Worm (Caenorhabditis elegans): ENCODE data around the gene F49C5.11.

Gene F49C5.11

ce11 chrII:12514620-12515019, 41.1 kb upstream of the F49C5.11 start, which contains the start of gene srh-69:
Gene srh-69, minus strand, starts transcription at chrII:12514720.
- no peak for TF ChIP-seq nhr-237 (tag; optimal IDR thresholded peaks at IDR 0.05)
- no peak for TF ChIP-seq blmp-1 (tag; optimal IDR thresholded peaks at IDR 0.05)
- no peak for TF ChIP-seq ceh-83 (GFP tag; optimal IDR thresholded peaks at IDR 0.05)

DNA sequence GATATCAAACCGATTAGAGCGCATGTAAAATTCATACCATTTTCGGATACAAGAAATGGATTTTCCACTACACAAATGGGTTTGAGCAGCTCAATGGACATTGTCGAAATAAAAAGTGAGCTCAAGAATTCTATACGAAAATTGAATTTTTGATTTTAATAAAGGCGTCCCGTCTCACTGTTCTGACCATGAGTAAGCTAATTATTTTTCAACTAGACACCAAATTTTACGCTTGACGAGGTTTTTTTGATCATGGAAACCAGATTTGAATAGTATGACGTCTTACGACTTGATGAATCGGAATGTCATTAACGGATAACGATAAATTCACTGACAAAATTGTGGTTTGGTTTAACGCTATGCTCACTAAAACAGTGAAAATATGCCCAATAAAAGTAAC, 39.4 kb upstream of the F49C5.11 start, which contains the start of gene srh-61:
TSS of gene srh-61 (minus strand) at position 101 of the 400 bp plus-strand sequence.
- TF ChIP-seq snpc-4 (tag; optimal IDR thresholded peaks at IDR 0.05) (no peak), ceh-43 (GFP tag; optimal IDR thresholded peaks at IDR 0.05) (no peak), sptf-1 (tag; optimal IDR thresholded peaks at IDR 0.05) (no peak), flh-1 (GFP tag; optimal IDR thresholded peaks at IDR 0.05) (no peak), ham-2 (GFP tag; optimal IDR thresholded peaks at IDR 0.05) (no peak), sem-2 (GFP tag; optimal IDR thresholded peaks at IDR 0.05) (no peak), M03D4.4 (tag; optimal IDR thresholded peaks at IDR 0.05) (no peak), mab-5 (tag; optimal IDR thresholded peaks at IDR 0.05) (no peak), mls-2 (tag; optimal IDR thresholded peaks at IDR 0.05) (no peak), nhr-28 (tag; optimal IDR thresholded peaks at IDR 0.05) (no peak), blmp-1 (tag; optimal IDR thresholded peaks at IDR 0.05) (no peak), hlh-1 (tag; optimal IDR thresholded peaks at IDR 0.05) (no peak), mep-1 (tag; optimal IDR thresholded peaks at IDR 0.05) (no peak), ceh-83 (GFP tag; optimal IDR thresholded peaks at IDR 0.05) (no peak), ztf-11 (tag; optimal IDR thresholded peaks at IDR 0.05) (no peak), tbx-8 (GFP tag; optimal IDR thresholded peaks at IDR 0.05) (no peak), ces-1 (GFP tag; optimal IDR thresholded peaks at IDR 0.05) (no peak), unc-39 (tag; optimal IDR thresholded peaks at IDR 0.05) (no peak), lin-32 (GFP tag; optimal IDR thresholded peaks at IDR 0.05) (no peak), pha-4 (tag; optimal IDR thresholded peaks at IDR 0.05) (no peak)

DNA sequence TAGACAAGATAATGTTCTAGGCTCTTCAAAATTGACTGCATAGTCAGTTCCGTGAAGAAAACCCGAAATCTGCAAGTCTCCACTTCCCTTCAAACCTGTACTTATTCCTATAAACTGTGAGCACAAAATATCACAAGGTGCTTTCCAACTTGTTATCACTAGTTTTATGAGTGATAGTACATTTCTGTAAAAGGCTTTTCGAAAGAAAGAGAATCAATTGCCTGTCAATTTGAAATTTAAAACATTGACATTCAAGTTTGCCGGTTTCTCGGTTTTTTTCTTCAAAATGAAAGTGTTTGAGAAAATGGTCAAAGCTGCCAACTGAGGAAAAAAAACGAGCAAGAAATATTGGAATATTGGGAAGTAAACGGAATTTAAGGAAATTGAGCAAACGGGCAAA, 37.7 kb upstream of the F49C5.11 start:
- TF ChIP-seq unc-39 (tag; optimal IDR thresholded peaks at IDR 0.05) (no peak), lsy-2 (tag; optimal IDR thresholded peaks at IDR 0.05) (no peak), tbx-8 (GFP tag; optimal IDR thresholded peaks at IDR 0.05) (no peak), sem-2 (GFP tag; optimal IDR thresholded peaks at IDR 0.05) (no peak), blmp-1 (tag; optimal IDR thresholded peaks at IDR 0.05) (no peak), M03D4.4 (tag; optimal IDR thresholded peaks at IDR 0.05) (no peak), ces-1 (GFP tag; optimal IDR thresholded peaks at IDR 0.05) (no peak), bed-3 (GFP tag; optimal IDR thresholded peaks at IDR 0.05) (no peak), cnd-1 (tag; optimal IDR thresholded peaks at IDR 0.05) (no peak), ztf-11 (tag; optimal IDR thresholded peaks at IDR 0.05) (no peak), flh-1 (GFP tag; optimal IDR thresholded peaks at IDR 0.05) (no peak)

DNA sequence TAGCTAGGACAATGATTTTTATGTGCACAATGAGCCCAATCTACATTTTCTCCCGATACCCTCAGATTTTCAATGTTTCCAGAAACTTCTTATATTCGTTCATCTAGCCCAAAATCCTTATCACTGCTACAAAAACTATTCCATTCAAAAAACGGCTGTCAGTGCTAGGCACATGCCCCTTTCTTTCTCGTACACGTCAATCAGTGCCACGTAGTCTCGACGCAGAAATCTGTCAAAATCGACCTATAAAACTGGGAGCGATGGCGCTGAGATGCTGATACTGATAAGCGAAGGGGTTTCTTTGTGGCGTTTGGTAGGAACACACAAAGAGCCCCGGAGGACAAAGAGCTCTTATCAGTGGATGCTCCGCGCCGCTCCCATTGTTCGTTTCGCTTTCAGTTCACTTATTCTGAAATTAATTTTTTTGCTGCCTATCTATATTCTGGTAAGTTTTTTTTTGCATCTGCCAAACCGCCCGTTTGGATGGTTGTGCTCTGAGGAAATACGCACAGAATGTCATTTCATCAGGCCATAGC, 36.8 kb upstream of the F49C5.11 start, which contains the start of gene srh-70:
TSS of gene srh-70 (minus strand) at position 51 of the 536 bp plus-strand sequence.
- TF ChIP-seq elt-3 (tag; optimal IDR thresholded peaks at IDR 0.05) (no peak), drap-1 (GFP tag; optimal IDR thresholded peaks at IDR 0.05) (no peak), M03D4.4 (tag; optimal IDR thresholded peaks at IDR 0.05) (no peak), ceh-39 (tag; optimal IDR thresholded peaks at IDR 0.05) (no peak), unc-120 (tag; optimal IDR thresholded peaks at IDR 0.05; ENCODE audit: poor library complexity, severe bottlenecking) (no peak)

DNA sequence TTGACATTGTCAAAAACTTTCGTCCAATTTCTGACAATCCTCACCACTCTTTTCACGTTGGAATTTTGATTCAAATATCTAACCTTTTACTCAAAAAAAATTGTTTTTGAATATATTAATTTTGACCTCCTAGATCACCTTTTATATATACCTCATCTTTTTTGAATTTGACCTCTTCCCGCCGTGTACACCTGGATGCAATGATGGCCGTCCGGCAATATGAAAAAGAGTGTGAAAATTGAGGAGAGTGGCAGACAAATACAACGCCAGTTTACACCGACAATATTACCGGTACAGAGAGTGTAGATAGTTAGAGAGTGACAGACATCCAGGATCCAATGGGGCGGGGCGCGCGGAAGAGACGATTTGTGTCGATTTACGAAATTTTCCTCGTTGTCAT, 36.1 kb upstream of the F49C5.11 start, which contains the start of gene ceh-99:
TSS of gene ceh-99 (plus strand) at position 366 of the 400 bp plus-strand sequence.
- TF ChIP-seq blmp-1 (tag; optimal IDR thresholded peaks at IDR 0.05), result no peak
- no peak for TF ChIP-seq sem-2 (GFP tag; optimal IDR thresholded peaks at IDR 0.05)
- TF ChIP-seq mep-1 (tag; optimal IDR thresholded peaks at IDR 0.05), result no peak
- TF ChIP-seq pha-4 (tag; optimal IDR thresholded peaks at IDR 0.05), result no peak
- no peak for TF ChIP-seq ces-1 (GFP tag; optimal IDR thresholded peaks at IDR 0.05)
- no peak for TF ChIP-seq nhr-237 (tag; optimal IDR thresholded peaks at IDR 0.05)
- TF ChIP-seq ham-2 (GFP tag; optimal IDR thresholded peaks at IDR 0.05), result no peak
- no peak for TF ChIP-seq mls-2 (tag; optimal IDR thresholded peaks at IDR 0.05)
- no peak for TF ChIP-seq mab-5 (tag; optimal IDR thresholded peaks at IDR 0.05)
- TF ChIP-seq unc-62 (GFP tag; optimal IDR thresholded peaks at IDR 0.05), result no peak
- TF ChIP-seq bed-3 (GFP tag; optimal IDR thresholded peaks at IDR 0.05), result no peak
- TF ChIP-seq lsy-2 (tag; optimal IDR thresholded peaks at IDR 0.05), result no peak
- TF ChIP-seq ceh-43 (GFP tag; optimal IDR thresholded peaks at IDR 0.05), result no peak
- TF ChIP-seq nhr-76 (tag; optimal IDR thresholded peaks at IDR 0.05), result no peak
- no peak for TF ChIP-seq snpc-4 (tag; optimal IDR thresholded peaks at IDR 0.05)
